Worm (Caenorhabditis elegans): Measurements from ENCODE around the gene rbm-25.

DNA sequence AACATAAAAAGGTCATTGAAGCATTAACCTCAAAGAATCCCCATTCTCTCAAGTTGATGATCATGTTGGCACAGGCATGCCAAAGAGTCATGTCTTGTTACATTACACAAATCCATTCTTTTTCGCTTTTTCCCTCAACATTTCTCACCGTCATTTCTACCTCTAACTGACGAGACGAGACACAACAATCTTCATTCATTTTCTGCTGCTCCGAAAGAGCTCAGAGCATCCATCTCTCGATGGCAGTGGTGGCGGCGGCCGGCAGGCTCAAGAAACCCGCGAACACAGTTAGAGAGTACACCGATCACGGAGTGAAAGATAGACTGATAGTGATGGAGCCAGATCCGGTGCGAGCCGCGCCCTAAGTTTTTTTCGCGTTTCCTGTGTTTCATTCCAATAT is 20.9 kb upstream of the rbm-25 start:
- no peak for TF ChIP-seq ztf-11 (tag; optimal IDR thresholded peaks at IDR 0.05)
- TF ChIP-seq R02D3.7 (tag; optimal IDR thresholded peaks at IDR 0.05) = no peak
- no peak for TF ChIP-seq daf-12 (tag; optimal IDR thresholded peaks at IDR 0.05)
- no peak for TF ChIP-seq nhr-77 (tag; optimal IDR thresholded peaks at IDR 0.05)
- no peak for TF ChIP-seq ceh-28 (tag; optimal IDR thresholded peaks at IDR 0.05)
